Worm (Caenorhabditis elegans) whole organism, L4 larva: ENCODE results near the gene sly-1.
A peak's percentile ranks its signal among the peaks of the same experiment; 100 is the strongest.

Source experiments
- F10B5.3 ChIP-seq: sonication (generic microtip); optimal IDR thresholded peaks from 2 replicates; lab custom pipeline; 2016; ENCODE audit warnings: mild to moderate bottlenecking, missing genetic modification characterization, missing compliant biosample characterization
- F26F4.8 ChIP-seq: fragments of 200-800 bp; sonication (Bioruptor generic); conservative IDR thresholded peaks from 2 replicates; pipeline ENCODE4 v1.3.6; 2022; ENCODE audit warnings: missing genetic modification characterization, missing compliant biosample characterization
- F37D6.2 ChIP-seq: sonication (generic microtip); optimal IDR thresholded peaks from 2 replicates; lab custom pipeline; 2016; ENCODE audit warnings: mild to moderate bottlenecking, missing genetic modification characterization, missing compliant biosample characterization
- F44E2.7 ChIP-seq: fragments of 200-800 bp; sonication (Bioruptor generic); IDR thresholded peaks from 2 replicates; pipeline ENCODE4 v2.1.2; 2022; ENCODE audit warnings: missing genetic modification characterization, missing compliant biosample characterization
- F49E8.2 ChIP-seq: sonication (generic microtip); optimal IDR thresholded peaks from 2 replicates; lab custom pipeline; 2016; ENCODE audit warnings: missing compliant biosample characterization, mild to moderate bottlenecking, missing genetic modification characterization, borderline replicate concordance
- R02D3.7 ChIP-seq: fragments of 150-350 bp; sonication (generic microtip); optimal IDR thresholded peaks from 3 replicates; lab custom pipeline; 2014; ENCODE audit warnings: missing biosample characterization, missing genetic modification characterization
- T26A8.4 ChIP-seq: fragments of 200-800 bp; sonication (Bioruptor generic); IDR thresholded peaks from 2 replicates; pipeline ENCODE4 v1.3.6; 2022; ENCODE audit warnings: missing genetic modification characterization, missing compliant biosample characterization
- ZK546.5 ChIP-seq, 2 experiments: sonication (generic microtip); optimal IDR thresholded peaks; 2 replicates each; lab custom pipeline; 2017; ENCODE audit warnings: missing biosample characterization in 2 of 2, missing genetic modification characterization in 2 of 2
- aha-1 ChIP-seq: fragments of 150-350 bp; peaks from one replicate; lab custom pipeline; 2014; ENCODE audit warnings: missing biosample characterization, missing genetic modification characterization
- arid-1 ChIP-seq: fragments of 200-800 bp; sonication (Bioruptor generic); conservative IDR thresholded peaks from 2 replicates; pipeline ENCODE4 v1.3.6; 2022; ENCODE audit warnings: missing genetic modification reagents, missing genetic modification characterization, missing compliant biosample characterization
- attf-4 ChIP-seq: sonication (generic microtip); optimal IDR thresholded peaks from 3 replicates; lab custom pipeline; 2017; ENCODE audit warnings: missing biosample characterization, missing genetic modification characterization
- ceh-20 ChIP-seq: fragments of 200-800 bp; sonication (Bioruptor generic); IDR thresholded peaks from 2 replicates; pipeline ENCODE4 v1.3.6; 2022; ENCODE audit warnings: missing genetic modification reagents, missing genetic modification characterization, missing compliant biosample characterization
- ceh-44 ChIP-seq: fragments of 200-800 bp; sonication (Bioruptor generic); IDR thresholded peaks from 2 replicates; pipeline ENCODE4 v1.3.6; 2022; ENCODE audit warnings: missing genetic modification reagents, missing genetic modification characterization, missing compliant biosample characterization
- ceh-62 ChIP-seq: sonication (generic microtip); optimal IDR thresholded peaks from 2 replicates; lab custom pipeline; 2017; ENCODE audit warnings: missing biosample characterization, missing genetic modification characterization
- ces-1 ChIP-seq: fragments of 150-350 bp; sonication (generic microtip); optimal IDR thresholded peaks from 4 replicates; lab custom pipeline; 2014; ENCODE audit warnings: missing biosample characterization, missing genetic modification reagents, missing genetic modification characterization
- daf-8 ChIP-seq: fragments of 200-800 bp; sonication (Bioruptor generic); IDR thresholded peaks from 2 replicates; pipeline ENCODE4 v1.3.6; 2022; ENCODE audit warnings: missing genetic modification characterization, missing compliant biosample characterization
- dmd-6 ChIP-seq: fragments of 200-800 bp; sonication (Bioruptor generic); IDR thresholded peaks from 2 replicates; pipeline ENCODE4 v1.3.6; 2022; ENCODE audit warnings: missing genetic modification reagents, missing genetic modification characterization, missing compliant biosample characterization
- dmd-9 ChIP-seq: fragments of 200-800 bp; sonication (Bioruptor generic); IDR thresholded peaks from 2 replicates; pipeline ENCODE4 v1.3.6; 2022; ENCODE audit warnings: missing genetic modification reagents, missing genetic modification characterization, missing compliant biosample characterization
- dve-1 ChIP-seq: sonication (generic microtip); optimal IDR thresholded peaks from 2 replicates; lab custom pipeline; 2017; ENCODE audit warnings: antibody characterized with exemption, mild to moderate bottlenecking, missing genetic modification characterization, missing compliant biosample characterization; ENCODE audit not compliant: insufficient read depth
- egl-27 ChIP-seq: sonication (generic microtip); optimal IDR thresholded peaks from 3 replicates; lab custom pipeline; 2017; ENCODE audit warnings: missing biosample characterization, missing genetic modification reagents, missing genetic modification characterization
- egl-43 ChIP-seq: fragments of 200-800 bp; sonication (Bioruptor generic); IDR thresholded peaks from 2 replicates; pipeline ENCODE4 v1.3.6; 2022; ENCODE audit warnings: missing genetic modification reagents, missing genetic modification characterization, missing compliant biosample characterization
- fkh-10 ChIP-seq: fragments of 150-350 bp; optimal IDR thresholded peaks from 2 replicates; lab custom pipeline; 2014; ENCODE audit warnings: missing biosample characterization, missing genetic modification reagents, missing genetic modification characterization
- lim-7 ChIP-seq: fragments of 200-800 bp; sonication (Bioruptor generic); IDR thresholded peaks from 2 replicates; pipeline ENCODE4 v1.3.6; 2022; ENCODE audit warnings: missing genetic modification characterization, missing compliant biosample characterization
- lin-39 ChIP-seq: fragments of 150-350 bp; optimal IDR thresholded peaks from 2 replicates; lab custom pipeline; 2014; ENCODE audit warnings: missing biosample characterization, missing genetic modification reagents, missing genetic modification characterization
- madf-5 ChIP-seq, 2 experiments: fragments of 200-800 bp; sonication (Bioruptor generic); IDR thresholded peaks; 2 replicates each; pipeline ENCODE4 v1.3.6; 2022; ENCODE audit warnings: missing compliant biosample characterization in 2 of 2, missing genetic modification characterization in 2 of 2
- madf-9 ChIP-seq: fragments of 200-800 bp; sonication (Bioruptor generic); conservative IDR thresholded peaks from 2 replicates; pipeline ENCODE4 v1.3.6; 2022; ENCODE audit warnings: missing genetic modification reagents, missing genetic modification characterization, missing compliant biosample characterization
- mdt-29 ChIP-seq: fragments of 200-800 bp; sonication (Bioruptor generic); IDR thresholded peaks from 2 replicates; pipeline ENCODE4 v1.3.6; 2022; ENCODE audit warnings: missing genetic modification reagents, missing genetic modification characterization, missing compliant biosample characterization
- mes-2 ChIP-seq: sonication (generic microtip); optimal IDR thresholded peaks from 2 replicates; lab custom pipeline; 2016; ENCODE audit warnings: missing genotype, mild to moderate bottlenecking, missing genetic modification characterization, missing compliant biosample characterization; ENCODE audit not compliant: poor library complexity, severe bottlenecking
- mxl-2 ChIP-seq: fragments of 200-800 bp; sonication (Bioruptor generic); conservative IDR thresholded peaks from 2 replicates; pipeline ENCODE4 v1.3.6; 2022; ENCODE audit warnings: missing genetic modification reagents, missing genetic modification characterization, missing compliant biosample characterization
- nhr-111 ChIP-seq: fragments of 200-800 bp; sonication (Bioruptor generic); optimal IDR thresholded peaks from 2 replicates; lab custom pipeline; 2018; ENCODE audit warnings: mild to moderate bottlenecking, missing genetic modification characterization, missing compliant biosample characterization
- nhr-48 ChIP-seq: sonication (generic microtip); optimal IDR thresholded peaks from 2 replicates; lab custom pipeline; 2016; ENCODE audit warnings: mild to moderate bottlenecking, missing genetic modification characterization, missing compliant biosample characterization
- nhr-76 ChIP-seq: fragments of 150-350 bp; optimal IDR thresholded peaks from 2 replicates; lab custom pipeline; 2014; ENCODE audit warnings: missing biosample characterization, missing genetic modification characterization
- pqm-1 ChIP-seq: sonication (generic microtip); optimal IDR thresholded peaks from 2 replicates; lab custom pipeline; 2017; ENCODE audit warnings: missing biosample characterization, missing genetic modification characterization
- rbr-2 ChIP-seq: sonication (generic microtip); optimal IDR thresholded peaks from 2 replicates; lab custom pipeline; 2016; ENCODE audit warnings: missing genotype, missing genetic modification characterization, missing compliant biosample characterization
- skn-1 ChIP-seq: fragments of 150-350 bp; optimal IDR thresholded peaks from 2 replicates; lab custom pipeline; 2014; ENCODE audit warnings: missing biosample characterization, missing genetic modification characterization
- tra-1 ChIP-seq: fragments of 200-800 bp; sonication (Bioruptor generic); IDR thresholded peaks from 2 replicates; pipeline ENCODE4 v1.3.6; 2022; ENCODE audit warnings: missing genetic modification reagents, missing genetic modification characterization, missing compliant biosample characterization
- zip-2 ChIP-seq: fragments of 150-350 bp; optimal IDR thresholded peaks from 2 replicates; lab custom pipeline; 2014; ENCODE audit warnings: missing biosample characterization, missing genetic modification characterization

The sly-1 gene

ce11 chrIII:10512570-10512969 is 5.7 kb downstream of the sly-1 start:
- peak; percentile 22 for TF ChIP-seq fkh-10 (GFP tag; lab: Kevin White, UChicago)
- TF ChIP-seq zip-2 (tag; lab: Kevin White, UChicago) = no peak
- TF ChIP-seq tra-1 (GFP tag; lab: Robert Waterston, UW) = no peak

ce11 chrIII:10515751-10516150 is 8.9 kb downstream of the sly-1 start:
- no peak for TF ChIP-seq dmd-6 (GFP tag; lab: Robert Waterston, UW)
- TF ChIP-seq aha-1 (tag; lab: Kevin White, UChicago) = peak; percentile 10
- no peak for TF ChIP-seq egl-43 (GFP tag; lab: Robert Waterston, UW)
- no peak for TF ChIP-seq rbr-2 (tag; lab: Kevin White, UChicago)
- TF ChIP-seq, all 104 proteins: peak for 1

DNA sequence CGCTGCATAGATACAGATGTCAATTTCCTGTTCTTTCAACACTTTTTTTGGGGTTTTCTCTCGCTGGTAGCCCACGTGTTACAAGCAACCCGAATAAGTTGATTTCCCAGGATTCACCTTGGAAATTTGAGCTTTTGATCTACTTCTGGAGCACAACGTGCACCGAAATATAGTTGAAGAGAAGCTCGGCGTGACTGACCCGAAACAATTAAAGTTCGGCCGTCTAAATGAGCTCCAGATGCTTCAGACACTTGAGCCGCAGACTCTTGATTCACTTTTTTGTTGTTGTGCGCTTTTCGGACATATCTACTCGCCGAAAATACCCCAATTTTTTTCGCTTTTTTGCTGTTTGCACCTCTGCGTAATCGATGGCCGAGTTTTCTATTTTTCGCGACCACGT is 12.0 kb downstream of the sly-1 start:
- TF ChIP-seq attf-4 (tag; lab: Kevin White, UChicago) (no peak), dve-1 (tag; lab: Kevin White, UChicago) (no peak), ZK546.5 (tag; optimal IDR thresholded peaks at IDR 0.05; lab: Kevin White, UChicago) (no peak), mes-2 (tag; lab: Kevin White, UChicago) (no peak), madf-9 (GFP tag; lab: Robert Waterston, UW) (no peak), R02D3.7 (tag; lab: Kevin White, UChicago) (no peak), daf-8 (GFP tag; lab: Robert Waterston, UW) (no peak), skn-1 (no peak), F49E8.2 (tag; lab: Kevin White, UChicago) (no peak), ceh-20 (GFP tag; lab: Robert Waterston, UW) (no peak), T26A8.4 (no peak), F37D6.2 (no peak), F10B5.3 (tag; lab: Kevin White, UChicago) (no peak), nhr-111 (GFP tag; lab: Kevin White, UChicago) (no peak), fkh-10 (GFP tag; lab: Kevin White, UChicago) (no peak), mxl-2 (GFP tag; lab: Robert Waterston, UW) (no peak)

DNA sequence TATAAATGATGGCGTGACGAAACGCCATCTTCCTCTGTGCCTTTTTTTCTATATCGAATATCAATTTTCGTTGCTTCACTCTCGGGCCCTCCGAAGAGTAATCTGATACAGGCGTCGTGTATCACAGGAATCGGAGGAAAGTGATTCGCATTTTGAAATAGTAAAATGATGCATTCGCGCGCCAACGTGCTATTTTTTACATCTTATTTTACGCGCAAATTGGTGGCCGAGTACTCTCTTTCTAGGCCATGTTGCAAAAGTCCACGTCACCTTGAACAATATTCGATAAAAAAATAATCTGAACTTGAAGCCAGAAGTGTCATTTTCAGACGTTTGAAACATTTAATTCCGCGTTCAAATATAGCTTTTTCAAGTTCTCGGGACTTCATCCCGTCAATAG is 12.8 kb downstream of the sly-1 start:
- TF ChIP-seq ceh-44 (GFP tag; lab: Robert Waterston, UW) (no peak), arid-1 (no peak), aha-1 (tag; lab: Kevin White, UChicago) (peak; percentile 62), tra-1 (GFP tag; lab: Robert Waterston, UW) (no peak)

- TF ChIP-seq egl-27 (no peak), aha-1 (tag; lab: Kevin White, UChicago) (peak; percentile 58), mdt-29 (GFP tag; lab: Robert Waterston, UW) (no peak)
Observed at ce11 chrIII:10520523-10520922, 13.7 kb downstream of the sly-1 start, which contains the start of gene unc-49. TSS of gene unc-49 (plus strand) at chrIII:10520762.

DNA sequence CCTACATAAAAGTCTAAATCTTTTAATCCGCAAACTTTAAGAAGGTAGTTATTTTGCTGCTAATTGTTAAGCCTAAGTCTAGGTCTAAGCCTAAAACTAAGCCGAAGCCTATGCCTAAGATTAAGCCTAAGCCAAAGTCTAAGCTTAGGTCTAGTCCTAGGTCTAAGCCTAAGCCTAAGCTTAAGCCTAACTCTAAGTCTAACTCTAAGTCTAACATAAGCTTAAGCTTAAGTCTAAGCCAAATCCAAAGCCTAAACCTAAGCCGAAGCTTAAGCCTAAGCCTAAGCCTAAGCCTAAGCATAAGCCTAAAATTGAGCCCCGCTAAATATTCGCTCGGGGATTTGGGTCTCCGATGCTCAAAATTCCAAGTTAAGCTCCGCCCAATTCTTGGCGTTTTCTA is 14.4 kb downstream of the sly-1 start:
- no peak for TF ChIP-seq mdt-29 (GFP tag; lab: Robert Waterston, UW)
- TF ChIP-seq lim-7 (GFP tag; lab: Robert Waterston, UW) = no peak
- TF ChIP-seq nhr-48 (tag; lab: Kevin White, UChicago) = no peak
- TF ChIP-seq ceh-62 (tag; lab: Kevin White, UChicago) = no peak
- no peak for TF ChIP-seq madf-5 (GFP tag; IDR thresholded peaks at IDR 0.05; lab: Robert Waterston, UW)
- TF ChIP-seq pqm-1 = no peak
- TF ChIP-seq F44E2.7 (GFP tag; lab: Robert Waterston, UW) = no peak
- TF ChIP-seq tra-1 (GFP tag; lab: Robert Waterston, UW) = no peak
- no peak for TF ChIP-seq ces-1 (GFP tag; lab: Kevin White, UChicago)
- TF ChIP-seq F26F4.8 (GFP tag; lab: Robert Waterston, UW) = no peak
- no peak for TF ChIP-seq nhr-76 (tag; lab: Kevin White, UChicago)
- no peak for TF ChIP-seq lin-39
- no peak for TF ChIP-seq dmd-9 (GFP tag; lab: Robert Waterston, UW)
